Fruit fly (Drosophila melanogaster): Measurements from ENCODE around the gene bves.

The bves gene

DNA sequence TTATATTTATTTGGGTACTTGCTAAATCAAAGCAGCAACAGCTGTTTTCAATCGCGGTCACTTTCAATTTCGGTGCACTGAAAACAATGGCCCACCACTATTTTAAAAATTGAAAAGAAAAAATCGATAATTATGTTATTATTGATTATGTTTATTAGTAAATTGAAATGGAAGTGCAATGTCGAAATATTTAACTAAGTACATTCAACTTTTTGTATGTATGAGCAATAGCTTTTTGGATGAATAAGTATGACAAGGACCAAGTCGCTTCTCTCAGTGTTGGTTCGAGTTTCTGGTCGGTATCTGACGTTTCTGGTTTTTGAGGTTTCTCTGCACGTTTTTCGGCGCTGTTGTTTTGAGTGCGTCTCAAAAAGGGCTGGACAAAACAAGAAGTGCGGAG is 70.4 kb downstream of the bves start (continued):
- TF ChIP-seq CG12299 (tag; optimal IDR thresholded peaks at IDR 0.05) (peak; percentile 43), CG7987 (GFP tag; optimal IDR thresholded peaks at IDR 0.05) (no peak), nerfin-1 (tag; optimal IDR thresholded peaks at IDR 0.05) (no peak), H15 (GFP tag; IDR thresholded peaks at IDR 0.05) (no peak; the same call in 2 of the 3 replicates), zen (tag; optimal IDR thresholded peaks at IDR 0.05) (peak; percentile 54), pzg (GFP tag; optimal IDR thresholded peaks at IDR 0.05) (no peak), CG4854 (GFP tag; optimal IDR thresholded peaks at IDR 0.05) (peak; percentile 41), Six4 (GFP tag; optimal IDR thresholded peaks at IDR 0.05) (peak; percentile 53), CG10979 (tag; optimal IDR thresholded peaks at IDR 0.05) (peak; percentile 74), unpg (GFP tag; optimal IDR thresholded peaks at IDR 0.05) (peak; percentile 87), Mes4 (GFP tag; optimal IDR thresholded peaks at IDR 0.05) (no peak), Dek (tag; optimal IDR thresholded peaks at IDR 0.05) (no peak), Sry-β (GFP tag; optimal IDR thresholded peaks at IDR 0.05) (no peak), CG32772 (GFP tag; IDR thresholded peaks at IDR 0.05) (peak; percentile 55), Elba2 (GFP tag; optimal IDR thresholded peaks at IDR 0.05) (no peak), peb (GFP tag; IDR thresholded peaks at IDR 0.05) (no peak), CG13775 (GFP tag; optimal IDR thresholded peaks at IDR 0.05) (peak; percentile 47), CG2202 (tag; optimal IDR thresholded peaks at IDR 0.05) (peak; percentile 48), CG4282 (GFP tag; optimal IDR thresholded peaks at IDR 0.05) (no peak), dmrt99B (tag; optimal IDR thresholded peaks at IDR 0.05) (peak; percentile 79), CG10366 (GFP tag; IDR thresholded peaks at IDR 0.05) (peak; percentile 48; the same call in 1 of the 2 replicates), CG1647 (GFP tag; optimal IDR thresholded peaks at IDR 0.05) (peak; percentile 28), tll (GFP tag; optimal IDR thresholded peaks at IDR 0.05) (no peak), corto (GFP tag; optimal IDR thresholded peaks at IDR 0.05) (peak; percentile 13), B-H2 (GFP tag; optimal IDR thresholded peaks at IDR 0.05) (no peak), CG7372 (GFP tag; IDR thresholded peaks at IDR 0.05) (peak; percentile 48; the same call in 1 of the 2 replicates), CG2116 (GFP tag; optimal IDR thresholded peaks at IDR 0.05) (peak; percentile 30), B-H1 (GFP tag; IDR thresholded peaks at IDR 0.05) (peak; percentile 36; the same call in 1 of the 3 replicates), crol (GFP tag; IDR thresholded peaks at IDR 0.05) (no peak), hth (optimal IDR thresholded peaks at IDR 0.05) (no peak), lov (optimal IDR thresholded peaks at IDR 0.05) (no peak), lov (GFP tag; IDR thresholded peaks at IDR 0.05) (0 out of 3 replicates have a peak, but pooled peaks have one; percentile 37), toy (GFP tag; IDR thresholded peaks at IDR 0.05) (no peak), Fer3 (tag; optimal IDR thresholded peaks at IDR 0.05) (peak; percentile 64), CG30431 (GFP tag; optimal IDR thresholded peaks at IDR 0.05) (peak; percentile 30), CG17912 (GFP tag; optimal IDR thresholded peaks at IDR 0.05) (no peak), h (optimal IDR thresholded peaks at IDR 0.05) (no peak), Ssrp (tag; optimal IDR thresholded peaks at IDR 0.05) (peak; percentile 68), CG16813 (GFP tag; IDR thresholded peaks at IDR 0.05; ENCODE audit: partially characterized antibody) (no peak), CG15011 (GFP tag; optimal IDR thresholded peaks at IDR 0.05) (peak; percentile 27), CG7928 (GFP tag; optimal IDR thresholded peaks at IDR 0.05) (no peak), sqz (GFP tag; optimal IDR thresholded peaks at IDR 0.05) (no peak), Dip3 (GFP tag; optimal IDR thresholded peaks at IDR 0.05) (peak; percentile 2), CG12071 (GFP tag; optimal IDR thresholded peaks at IDR 0.05) (peak; percentile 30), dm (GFP tag; optimal IDR thresholded peaks at IDR 0.05) (no peak), gcm (GFP tag; optimal IDR thresholded peaks at IDR 0.05) (no peak), ash1 (GFP tag; optimal IDR thresholded peaks at IDR 0.05) (no peak), CG17359 (tag; optimal IDR thresholded peaks at IDR 0.05) (peak; percentile 73), lola (GFP tag; optimal IDR thresholded peaks at IDR 0.05) (peak in 1 of 3 experiments; percentile 66), CG4328 (GFP tag; optimal IDR thresholded peaks at IDR 0.05) (peak; percentile 1), Hr39 (optimal IDR thresholded peaks at IDR 0.05) (no peak)

Measured in whole organism, embryonic.